Worm (Caenorhabditis elegans) whole organism, L2 larva: ENCODE measurements around the gene tbx-11.

ENCODE experiments used
- C34F6.9 ChIP-seq: fragments of 150-350 bp; optimal IDR thresholded peaks from 2 replicates; lab custom pipeline; 2014; ENCODE audit warnings: missing biosample characterization, missing genetic modification characterization
- Y55F3AM.14 ChIP-seq: fragments of 200-800 bp; sonication (Bioruptor generic); optimal IDR thresholded peaks from 2 replicates; lab custom pipeline; 2018; ENCODE audit warnings: mild to moderate bottlenecking, missing genetic modification characterization, missing compliant biosample characterization
- alr-1 ChIP-seq: fragments of 150-350 bp; optimal IDR thresholded peaks from 2 replicates; lab custom pipeline; 2014; ENCODE audit warnings: missing biosample characterization, missing genetic modification characterization
- ama-1 ChIP-seq: fragments of 150-350 bp; optimal IDR thresholded peaks from 2 replicates; lab custom pipeline; 2018; ENCODE audit warnings: inconsistent platforms
- blmp-1 ChIP-seq: sonication (generic microtip); optimal IDR thresholded peaks from 2 replicates; lab custom pipeline; 2017; ENCODE audit warnings: missing genetic modification characterization, mild to moderate bottlenecking, missing compliant biosample characterization, antibody characterized with exemption, moderate library complexity; ENCODE audit not compliant: insufficient read depth
- ceh-16 ChIP-seq: fragments of 150-350 bp; optimal IDR thresholded peaks from 2 replicates; lab custom pipeline; 2014; ENCODE audit warnings: missing biosample characterization, missing genetic modification characterization
- ceh-82 ChIP-seq: fragments of 150-350 bp; optimal IDR thresholded peaks from 2 replicates; lab custom pipeline; 2014; ENCODE audit warnings: missing biosample characterization, missing genetic modification characterization
- crh-2 ChIP-seq: sonication (generic microtip); optimal IDR thresholded peaks from 2 replicates; lab custom pipeline; 2017; ENCODE audit warnings: missing biosample characterization, missing genetic modification characterization
- dmd-4 ChIP-seq: sonication (generic microtip); optimal IDR thresholded peaks from 2 replicates; lab custom pipeline; 2017; ENCODE audit warnings: missing biosample characterization, missing genetic modification characterization
- egl-27 ChIP-seq: sonication (generic microtip); optimal IDR thresholded peaks from 3 replicates; lab custom pipeline; 2017; ENCODE audit warnings: missing biosample characterization, missing genetic modification reagents, missing genetic modification characterization
- elt-1 ChIP-seq: fragments of 150-350 bp; optimal IDR thresholded peaks from 2 replicates; lab custom pipeline; 2014; ENCODE audit warnings: missing biosample characterization, missing genetic modification characterization
- elt-3 ChIP-seq: sonication (generic microtip); optimal IDR thresholded peaks from 2 replicates; lab custom pipeline; 2017; ENCODE audit warnings: missing biosample characterization, missing genetic modification characterization
- gmeb-1 ChIP-seq: fragments of 150-350 bp; optimal IDR thresholded peaks from 2 replicates; lab custom pipeline; 2014; ENCODE audit warnings: missing biosample characterization, missing genetic modification characterization
- lin-11 ChIP-seq: fragments of 150-350 bp; sonication (generic microtip); optimal IDR thresholded peaks from 2 replicates; lab custom pipeline; 2014; ENCODE audit warnings: missing biosample characterization, missing genetic modification characterization, inconsistent platforms, mixed read lengths
- lin-13 ChIP-seq: fragments of 150-350 bp; optimal IDR thresholded peaks from 2 replicates; lab custom pipeline; 2014; ENCODE audit warnings: missing biosample characterization, missing genetic modification reagents, missing genetic modification characterization
- lsy-2 ChIP-seq, 2 experiments: fragments of 150-350 bp in 1 of 2; sonication (generic microtip) in 1 of 2; optimal IDR thresholded peaks; 2 replicates each; lab custom pipeline; 2014 to 2017; ENCODE audit warnings: missing biosample characterization in 2 of 2, missing genetic modification characterization in 2 of 2
- mab-5 ChIP-seq: fragments of 150-350 bp; optimal IDR thresholded peaks from 2 replicates; lab custom pipeline; 2014; ENCODE audit warnings: missing biosample characterization, missing genetic modification characterization
- mbf-1 ChIP-seq: sonication (generic microtip); optimal IDR thresholded peaks from 2 replicates; lab custom pipeline; 2017; ENCODE audit warnings: missing biosample characterization, missing genetic modification characterization
- nhr-10 ChIP-seq: sonication (generic microtip); optimal IDR thresholded peaks from 2 replicates; lab custom pipeline; 2017; ENCODE audit warnings: missing biosample characterization, missing genetic modification characterization
- nhr-12 ChIP-seq: fragments of 150-350 bp; optimal IDR thresholded peaks from 2 replicates; lab custom pipeline; 2014; ENCODE audit warnings: missing biosample characterization, missing genetic modification characterization
- nhr-129 ChIP-seq: fragments of 150-350 bp; optimal IDR thresholded peaks from 2 replicates; lab custom pipeline; 2014; ENCODE audit warnings: missing biosample characterization, missing genetic modification characterization
- nhr-21 ChIP-seq: fragments of 150-350 bp; optimal IDR thresholded peaks from 2 replicates; lab custom pipeline; 2014; ENCODE audit warnings: missing biosample characterization, missing genetic modification characterization
- nhr-6 ChIP-seq: fragments of 150-350 bp; optimal IDR thresholded peaks from 2 replicates; lab custom pipeline; 2014; ENCODE audit warnings: missing biosample characterization, missing genetic modification characterization
- nhr-77 ChIP-seq: fragments of 150-350 bp; optimal IDR thresholded peaks from 2 replicates; lab custom pipeline; 2014; ENCODE audit warnings: missing biosample characterization, missing genetic modification characterization
- peb-1 ChIP-seq: fragments of 150-350 bp; optimal IDR thresholded peaks from 2 replicates; lab custom pipeline; 2014; ENCODE audit warnings: missing biosample characterization, missing genetic modification characterization
- sem-4 ChIP-seq: fragments of 150-350 bp; optimal IDR thresholded peaks from 2 replicates; lab custom pipeline; 2014; ENCODE audit warnings: missing biosample characterization, missing genetic modification reagents, missing genetic modification characterization
- skn-1 ChIP-seq: sonication (generic microtip); optimal IDR thresholded peaks from 2 replicates; lab custom pipeline; 2017; ENCODE audit warnings: missing biosample characterization, missing genetic modification characterization
- sma-3 ChIP-seq: sonication (generic microtip); optimal IDR thresholded peaks from 2 replicates; lab custom pipeline; 2016; ENCODE audit warnings: missing genetic modification reagents, missing genetic modification characterization, missing compliant biosample characterization
- sma-9 ChIP-seq, 2 experiments: fragments of 150-350 bp in 1 of 2; sonication (generic microtip) in 1 of 2; optimal IDR thresholded peaks; 2 replicates each; lab custom pipeline; 2014 to 2016; ENCODE audit warnings: missing genetic modification characterization in 2 of 2, mild to moderate bottlenecking in 1 of 2, missing biosample characterization in 1 of 2, missing compliant biosample characterization in 1 of 2, missing genetic modification reagents in 1 of 2, moderate library complexity in 1 of 2
- snpc-4 ChIP-seq: fragments of 150-350 bp; optimal IDR thresholded peaks from 2 replicates; lab custom pipeline; 2014; ENCODE audit warnings: missing biosample characterization, missing genetic modification characterization
- unc-39 ChIP-seq: fragments of 150-350 bp; optimal IDR thresholded peaks from 2 replicates; lab custom pipeline; 2014; ENCODE audit warnings: missing biosample characterization, missing genetic modification characterization
- unc-55 ChIP-seq: fragments of 150-350 bp; sonication (generic microtip); optimal IDR thresholded peaks from 3 replicates; lab custom pipeline; 2014; ENCODE audit warnings: missing biosample characterization, missing genetic modification reagents, missing genetic modification characterization
- unc-62 ChIP-seq: fragments of 150-350 bp; optimal IDR thresholded peaks from 2 replicates; lab custom pipeline; 2014; ENCODE audit warnings: missing biosample characterization, missing genetic modification reagents, missing genetic modification characterization
- zag-1 ChIP-seq: fragments of 150-350 bp; optimal IDR thresholded peaks from 2 replicates; lab custom pipeline; 2014; ENCODE audit warnings: missing biosample characterization, missing genetic modification characterization

tbx-11 gene

ce11 chrIII:6030483-6030882 is 16.3 kb downstream of the tbx-11 start, which contains the start of gene ZK328.6:
TSS of gene ZK328.6 (minus strand) at chrIII:6030583.
- no peak for TF ChIP-seq zag-1
- TF ChIP-seq lin-11 (tag; lab: Kevin White, UChicago): no peak
- TF ChIP-seq Y55F3AM.14: no peak

ce11 chrIII:6028432-6028831 is 18.3 kb downstream of the tbx-11 start, which contains the start of gene tbx-7:
TSS of gene tbx-7 (minus strand) at chrIII:6028532.
- TF ChIP-seq unc-39 (tag; lab: Kevin White, UChicago) (no peak), nhr-12 (no peak), sma-3 (GFP tag; lab: Kevin White, UChicago) (no peak)
- TF ChIP-seq, all 48 proteins: peak for 0

- TF ChIP-seq nhr-21: peak; percentile 2
- TF ChIP-seq nhr-129: peak; percentile 61
- peak; percentile 0 for TF ChIP-seq lin-11 (tag; lab: Kevin White, UChicago)
- TF ChIP-seq nhr-12: no peak
- TF ChIP-seq C34F6.9 (tag; lab: Kevin White, UChicago): peak; percentile 77
- TF ChIP-seq ama-1 (lab: Kevin White, UChicago): no peak
- TF ChIP-seq lsy-2 (tag; optimal IDR thresholded peaks at IDR 0.05; lab: Kevin White, UChicago): peak in 1 of 2 experiments; percentile 10
- no peak for TF ChIP-seq alr-1
- TF ChIP-seq mab-5 (tag; lab: Kevin White, UChicago): peak; percentile 6
- TF ChIP-seq, all 48 proteins: peak for 6
These were observed 27.1 kb downstream of the tbx-11 start, which contains the start of the genes npp-10 and cyk-3 for ce11 chrIII:6019512-6020209. TSS of gene npp-10 (minus strand) at chrIII:6019562. TSS of gene cyk-3 (plus strand) at chrIII:6020159.

- TF ChIP-seq alr-1 (no peak), unc-62 (no peak), nhr-77 (no peak), nhr-6 (tag; lab: Kevin White, UChicago) (no peak), unc-55 (GFP tag; lab: Kevin White, UChicago) (no peak), snpc-4 (tag; lab: Kevin White, UChicago) (no peak), dmd-4 (tag; lab: Kevin White, UChicago) (no peak), nhr-10 (tag; lab: Kevin White, UChicago) (no peak), ceh-16 (tag; lab: Kevin White, UChicago) (no peak), zag-1 (no peak)
These were observed 35.5 kb downstream of the tbx-11 start for ce11 chrIII:6011310-6011709.

ce11 chrIII:6008989-6009610 is 37.7 kb downstream of the tbx-11 start, which contains the start of the genes gcna-1 and eftu-2:
TSS of gene gcna-1 (minus strand) at chrIII:6009084.
TSS of gene eftu-2 (plus strand) at chrIII:6009560.
- TF ChIP-seq nhr-129 (peak; percentile 16), nhr-21 (no peak), sma-3 (GFP tag; lab: Kevin White, UChicago) (peak; percentile 20), unc-62 (no peak), elt-3 (tag; lab: Kevin White, UChicago) (no peak), sem-4 (no peak), skn-1 (tag; lab: Kevin White, UChicago) (no peak), lsy-2 (tag; optimal IDR thresholded peaks at IDR 0.05; lab: Kevin White, UChicago) (peak; percentile 76 to 96), unc-55 (GFP tag; lab: Kevin White, UChicago) (peak; percentile 47), ceh-82 (tag; lab: Kevin White, UChicago) (no peak), alr-1 (no peak), gmeb-1 (peak; percentile 72), ama-1 (lab: Kevin White, UChicago) (no peak), sma-9 (GFP tag; optimal IDR thresholded peaks at IDR 0.05; lab: Kevin White, UChicago) (no peak), sma-9 (tag; optimal IDR thresholded peaks at IDR 0.05; lab: Kevin White, UChicago) (no peak)

- no peak for TF ChIP-seq nhr-12
- TF ChIP-seq unc-55 (GFP tag; lab: Kevin White, UChicago): peak; percentile 21
These were observed 40.3 kb downstream of the tbx-11 start for ce11 chrIII:6006453-6006852.

- TF ChIP-seq nhr-77 (no peak), ceh-82 (tag; lab: Kevin White, UChicago) (no peak), elt-1 (tag; lab: Kevin White, UChicago) (no peak), unc-39 (tag; lab: Kevin White, UChicago) (no peak), sma-3 (GFP tag; lab: Kevin White, UChicago) (no peak), peb-1 (no peak), Y55F3AM.14 (no peak), mbf-1 (no peak), crh-2 (tag; lab: Kevin White, UChicago) (no peak), C34F6.9 (tag; lab: Kevin White, UChicago) (no peak), snpc-4 (tag; lab: Kevin White, UChicago) (no peak), ceh-16 (tag; lab: Kevin White, UChicago) (no peak), elt-3 (tag; lab: Kevin White, UChicago) (no peak), lin-13 (no peak), blmp-1 (tag; lab: Kevin White, UChicago) (no peak), nhr-6 (tag; lab: Kevin White, UChicago) (no peak), unc-62 (no peak), nhr-21 (no peak), egl-27 (tag; lab: Kevin White, UChicago) (no peak), nhr-129 (no peak)
- TF ChIP-seq, all 48 proteins: peak for 0
These were observed 44.8 kb downstream of the tbx-11 start for ce11 chrIII:6002024-6002423.
